Fruit fly (Drosophila melanogaster) whole organism, embryonic: Measurements from ENCODE around the gene Yip1d1.

Experiments used
- ATbp ChIP-seq: fragments of 200-800 bp; sonication (Bioruptor generic); optimal IDR thresholded peaks from 2 replicates; lab custom pipeline; 2017; ENCODE audit warnings: missing biosample characterization, mild to moderate bottlenecking, missing genetic modification characterization, missing genetic modification reagents
- Bdp1 ChIP-seq: fragments of 200-800 bp; sonication (Bioruptor generic); optimal IDR thresholded peaks from 3 replicates; lab custom pipeline; 2016; ENCODE audit warnings: missing biosample characterization, missing genetic modification characterization
- Bteb2 ChIP-seq: fragments of 200-800 bp; sonication (Bioruptor generic); optimal IDR thresholded peaks from 2 replicates; lab custom pipeline; 2016; ENCODE audit warnings: missing biosample characterization, missing genetic modification characterization
- CG10267 ChIP-seq: fragments of 200-800 bp; sonication (Bioruptor generic); optimal IDR thresholded peaks from 2 replicates; lab custom pipeline; 2018; ENCODE audit warnings: missing biosample characterization, mild to moderate bottlenecking, missing genetic modification characterization, moderate library complexity
- CG10274 ChIP-seq: fragments of 200-800 bp; sonication (Bioruptor generic); optimal IDR thresholded peaks from 3 replicates; lab custom pipeline; 2017; ENCODE audit warnings: missing biosample characterization, mild to moderate bottlenecking, missing genetic modification characterization
- CG11456 ChIP-seq: fragments of 200-800 bp; sonication (Bioruptor generic); IDR thresholded peaks from 3 replicates; pipeline ENCODE4 v1.3.6; 2022; ENCODE audit warnings: missing biosample characterization, missing genetic modification characterization
- CG11560 ChIP-seq: fragments of 200-800 bp; sonication (Bioruptor generic); IDR thresholded peaks from 3 replicates; pipeline ENCODE4 v1.3.6; 2022; ENCODE audit warnings: missing biosample characterization, missing genetic modification characterization
- CG12659 ChIP-seq: fragments of 200-800 bp; sonication (Bioruptor generic); optimal IDR thresholded peaks from 3 replicates; lab custom pipeline; 2017; ENCODE audit warnings: mild to moderate bottlenecking, missing biosample characterization, missing genetic modification reagents, missing genetic modification characterization
- CG14441 ChIP-seq: fragments of 200-800 bp; sonication (Bioruptor generic); IDR thresholded peaks from 2 replicates; pipeline ENCODE4 v1.3.6; 2022; ENCODE audit warnings: missing biosample characterization, missing genetic modification characterization
- CG16813 ChIP-seq: fragments of 200-800 bp; sonication (Bioruptor generic); IDR thresholded peaks from 3 replicates; pipeline ENCODE4 v1.3.6; 2022; ENCODE audit warnings: missing biosample characterization, missing genetic modification characterization; ENCODE audit not compliant: partially characterized antibody
- CG16815 ChIP-seq: fragments of 200-800 bp; sonication (Bioruptor generic); optimal IDR thresholded peaks from 3 replicates; lab custom pipeline; 2017; ENCODE audit warnings: missing biosample characterization, mild to moderate bottlenecking, missing genetic modification characterization
- CG17912 ChIP-seq: fragments of 200-800 bp; sonication (Bioruptor generic); optimal IDR thresholded peaks from 2 replicates; lab custom pipeline; 2018; ENCODE audit warnings: missing biosample characterization, mild to moderate bottlenecking, missing genetic modification characterization
- CG18011 ChIP-seq: fragments of 200-800 bp; sonication (Bioruptor generic); optimal IDR thresholded peaks from 2 replicates; lab custom pipeline; 2017; ENCODE audit warnings: missing biosample characterization, missing genetic modification characterization, mild to moderate bottlenecking, moderate library complexity, missing genotype
- CG2202 ChIP-seq: fragments of 200-800 bp; sonication (Bioruptor generic); optimal IDR thresholded peaks from 2 replicates; lab custom pipeline; 2018; ENCODE audit warnings: missing biosample characterization, mild to moderate bottlenecking, missing genetic modification characterization
- CG30403 ChIP-seq: fragments of 200-800 bp; sonication (Bioruptor generic); optimal IDR thresholded peaks from 3 replicates; lab custom pipeline; 2016; ENCODE audit warnings: missing biosample characterization, missing genetic modification characterization
- CG32532 ChIP-seq: fragments of 200-800 bp; sonication (Bioruptor generic); IDR thresholded peaks from 2 replicates; pipeline ENCODE4 v1.3.6; 2022; ENCODE audit warnings: missing biosample characterization, missing genetic modification characterization
- CG33557 ChIP-seq: fragments of 200-800 bp; sonication (Bioruptor generic); optimal IDR thresholded peaks from 2 replicates; lab custom pipeline; 2019; ENCODE audit warnings: missing biosample characterization, mild to moderate bottlenecking, missing genetic modification characterization, moderate library complexity
- CG42726 ChIP-seq: fragments of 200-800 bp; sonication (Bioruptor generic); IDR thresholded peaks from 2 replicates; pipeline ENCODE4 v1.3.6; 2022; ENCODE audit warnings: missing biosample characterization, missing genetic modification characterization; ENCODE audit not compliant: partially characterized antibody
- CG4820 ChIP-seq: fragments of 200-800 bp; sonication (Bioruptor generic); optimal IDR thresholded peaks from 3 replicates; lab custom pipeline; 2016; ENCODE audit warnings: missing biosample characterization, missing genetic modification characterization
- CG6654 ChIP-seq: fragments of 200-800 bp; sonication (Bioruptor generic); optimal IDR thresholded peaks from 2 replicates; lab custom pipeline; 2017; ENCODE audit warnings: missing biosample characterization, mild to moderate bottlenecking, missing genetic modification characterization
- CG7745 ChIP-seq: fragments of 200-800 bp; sonication (Bioruptor generic); optimal IDR thresholded peaks from 2 replicates; lab custom pipeline; 2018; ENCODE audit warnings: missing biosample characterization, mild to moderate bottlenecking, missing genetic modification characterization, moderate library complexity
- D19A ChIP-seq: fragments of 200-800 bp; optimal IDR thresholded peaks from 3 replicates; lab custom pipeline; 2019; ENCODE audit warnings: missing biosample characterization, mild to moderate bottlenecking, missing genetic modification characterization, moderate library complexity
- Dad ChIP-seq: fragments of 200-800 bp; sonication (Bioruptor generic); optimal IDR thresholded peaks from 3 replicates; lab custom pipeline; 2016; ENCODE audit warnings: missing biosample characterization, missing genetic modification characterization
- Dll ChIP-seq: fragments of 200-800 bp; sonication (Bioruptor generic); IDR thresholded peaks from 4 replicates; pipeline ENCODE4 v1.3.6; 2022; ENCODE audit warnings: missing biosample characterization, missing genetic modification characterization; ENCODE audit not compliant: partially characterized antibody
- Dp ChIP-seq: fragments of 200-800 bp; sonication (Bioruptor generic); optimal IDR thresholded peaks from 2 replicates; lab custom pipeline; 2018; ENCODE audit warnings: missing biosample characterization, mild to moderate bottlenecking, missing genetic modification characterization, moderate library complexity
- E2f1 ChIP-seq: fragments of 200-800 bp; sonication (Bioruptor generic); IDR thresholded peaks from 2 replicates; pipeline ENCODE4 v1.3.6; 2022; ENCODE audit warnings: missing biosample characterization, missing genetic modification characterization
- Eip74EF ChIP-seq, 2 experiments: fragments of 200-800 bp in 1 of 2; fragments of >200 bp in 1 of 2; sonication (Bioruptor generic) in 1 of 2; optimal IDR thresholded peaks; 2 replicates each; lab custom pipeline; 2017 to 2019; ENCODE audit warnings: missing biosample characterization in 2 of 2, missing genetic modification characterization in 2 of 2, mild to moderate bottlenecking in 1 of 2, moderate library complexity in 1 of 2
- Fer1 ChIP-seq: fragments of 200-800 bp; sonication (Bioruptor generic); optimal IDR thresholded peaks from 2 replicates; lab custom pipeline; 2017; ENCODE audit warnings: missing biosample characterization, mild to moderate bottlenecking, missing genetic modification characterization
- Gug ChIP-seq: fragments of 200-800 bp; sonication (Bioruptor generic); IDR thresholded peaks from 4 replicates; pipeline ENCODE4 v1.3.6; 2022; ENCODE audit warnings: missing biosample characterization, missing genetic modification characterization
- HmgD ChIP-seq: fragments of 200-800 bp; sonication (Bioruptor generic); optimal IDR thresholded peaks from 3 replicates; lab custom pipeline; 2016; ENCODE audit warnings: missing biosample characterization, missing genetic modification characterization
- Lpt ChIP-seq: fragments of >200 bp; optimal IDR thresholded peaks from 2 replicates; lab custom pipeline; 2018; ENCODE audit warnings: missing biosample characterization, missing genetic modification characterization
- Mes4 ChIP-seq: fragments of 200-800 bp; sonication (Bioruptor generic); optimal IDR thresholded peaks from 2 replicates; lab custom pipeline; 2016; ENCODE audit warnings: missing biosample characterization, missing genetic modification characterization
- Neu2 ChIP-seq: fragments of 200-800 bp; sonication (Bioruptor generic); optimal IDR thresholded peaks from 3 replicates; lab custom pipeline; 2016; ENCODE audit warnings: missing biosample characterization, missing genetic modification characterization, borderline replicate concordance
- Scr ChIP-seq: fragments of 200-800 bp; sonication (Bioruptor generic); IDR thresholded peaks from 2 replicates; pipeline ENCODE4 v1.3.6; 2022; ENCODE audit warnings: missing biosample characterization, missing genetic modification characterization; ENCODE audit not compliant: partially characterized antibody
- Side ChIP-seq: fragments of 200-800 bp; sonication (Bioruptor generic); optimal IDR thresholded peaks from 2 replicates; lab custom pipeline; 2016; ENCODE audit warnings: missing biosample characterization, missing genetic modification characterization
- Sin3A ChIP-seq: fragments of >200 bp; optimal IDR thresholded peaks from 2 replicates; lab custom pipeline; 2018
- Sry-δ ChIP-seq: fragments of 200-800 bp; sonication (Bioruptor generic); optimal IDR thresholded peaks from 2 replicates; lab custom pipeline; 2016; ENCODE audit warnings: missing biosample characterization, missing genetic modification characterization
- ash1 ChIP-seq: fragments of 200-800 bp; sonication (Bioruptor generic); optimal IDR thresholded peaks from 2 replicates; lab custom pipeline; 2018; ENCODE audit warnings: missing biosample characterization, mild to moderate bottlenecking, missing genetic modification characterization
- br ChIP-seq: fragments of >200 bp; optimal IDR thresholded peaks from 2 replicates; lab custom pipeline; 2017
- bsh ChIP-seq, 2 experiments: fragments of 200-800 bp; sonication (Bioruptor generic); optimal IDR thresholded peaks; 2 replicates each; lab custom pipeline; 2017 to 2018; ENCODE audit warnings: mild to moderate bottlenecking in 2 of 2, missing biosample characterization in 2 of 2, missing genetic modification characterization in 2 of 2, moderate library complexity in 1 of 2
- eyg ChIP-seq: fragments of 200-800 bp; sonication (Bioruptor generic); optimal IDR thresholded peaks from 3 replicates; lab custom pipeline; 2016; ENCODE audit warnings: missing biosample characterization, missing genetic modification characterization
- grn ChIP-seq: fragments of 200-800 bp; sonication (Bioruptor generic); optimal IDR thresholded peaks from 3 replicates; lab custom pipeline; 2017; ENCODE audit warnings: missing biosample characterization, missing genetic modification characterization
- gro ChIP-seq: fragments of 200-800 bp; sonication (Bioruptor generic); optimal IDR thresholded peaks from 2 replicates; lab custom pipeline; 2016; ENCODE audit warnings: missing biosample characterization, missing genetic modification characterization
- ham ChIP-seq: fragments of 200-800 bp; sonication (Bioruptor generic); IDR thresholded peaks from 2 replicates; pipeline ENCODE4 v1.3.6; 2022; ENCODE audit warnings: missing biosample characterization, missing genetic modification characterization
- inv ChIP-seq: fragments of 200-800 bp; sonication (Bioruptor generic); IDR thresholded peaks from 2 replicates; pipeline ENCODE4 v1.3.6; 2022; ENCODE audit warnings: missing biosample characterization, missing genetic modification characterization; ENCODE audit not compliant: partially characterized antibody
- jing ChIP-seq: fragments of 200-800 bp; sonication (Bioruptor generic); optimal IDR thresholded peaks from 2 replicates; lab custom pipeline; 2018; ENCODE audit warnings: missing biosample characterization, mild to moderate bottlenecking, missing genetic modification characterization
- nerfin-2 ChIP-seq: fragments of 200-800 bp; sonication (Bioruptor generic); IDR thresholded peaks from 2 replicates; pipeline ENCODE4 v1.3.6; 2022; ENCODE audit warnings: missing biosample characterization, missing genetic modification characterization; ENCODE audit not compliant: partially characterized antibody
- nmo ChIP-seq: fragments of 200-800 bp; sonication (Bioruptor generic); optimal IDR thresholded peaks from 2 replicates; lab custom pipeline; 2018; ENCODE audit warnings: missing biosample characterization, mild to moderate bottlenecking, missing genetic modification characterization, moderate library complexity
- sens-2 ChIP-seq: fragments of 200-800 bp; sonication (Bioruptor generic); IDR thresholded peaks from 2 replicates; pipeline ENCODE4 v1.3.6; 2022; ENCODE audit warnings: missing biosample characterization, missing genetic modification characterization
- so ChIP-seq: fragments of 200-800 bp; sonication (Bioruptor generic); IDR thresholded peaks from 3 replicates; pipeline ENCODE4 v1.3.6; 2022; ENCODE audit warnings: missing biosample characterization, missing genetic modification characterization
- wor ChIP-seq: fragments of 200-800 bp; sonication (Bioruptor generic); IDR thresholded peaks from 2 replicates; pipeline ENCODE4 v1.3.6; 2022; ENCODE audit warnings: missing biosample characterization, missing genetic modification characterization

Yip1d1 gene

DNA sequence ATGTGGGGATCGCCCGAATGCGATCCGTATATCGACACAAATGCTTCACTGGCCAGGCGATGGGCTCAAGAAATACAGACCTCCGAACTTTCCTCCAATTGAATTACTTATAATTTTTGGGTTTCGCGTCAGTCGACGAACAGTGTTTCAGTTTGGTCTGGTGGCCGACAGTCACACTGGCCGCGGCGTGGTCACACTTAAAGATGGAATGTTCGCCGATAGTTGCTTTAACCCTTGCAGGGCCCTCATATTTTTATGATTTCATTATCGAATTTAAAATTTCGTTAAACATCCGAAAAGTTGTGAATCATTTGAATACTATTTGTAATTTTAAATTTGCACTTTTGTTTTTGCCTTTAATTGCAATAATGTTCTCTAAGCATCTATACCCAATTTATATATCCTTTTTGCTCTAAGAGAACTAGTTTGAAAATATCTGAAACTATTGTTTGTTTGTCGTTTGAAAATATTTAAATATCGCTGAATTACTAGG is 18.6 kb upstream of the Yip1d1 start, which contains the start of gene Ube4B (continued):
- peak; percentile 87 for TF ChIP-seq gro (GFP tag; lab: Kevin White, UChicago)
- no peak for TF ChIP-seq D19A
- peak; percentile 43 for TF ChIP-seq CG4820 (GFP tag; lab: Kevin White, UChicago)
- peak; percentile 21 for TF ChIP-seq Bdp1
- TF ChIP-seq Sry-δ (GFP tag; lab: Kevin White, UChicago), result peak; percentile 98
- TF ChIP-seq Gug, result peak; percentile 58; the same call in 1 of the 4 replicates
- TF ChIP-seq CG2202 (tag; lab: Kevin White, UChicago), result no peak
- TF ChIP-seq CG18011 (GFP tag; lab: Kevin White, UChicago), result peak; percentile 20
- peak; percentile 40 for TF ChIP-seq Bteb2 (GFP tag; lab: Kevin White, UChicago)
- peak; percentile 82; the same call in 2 of the 3 replicates for TF ChIP-seq CG11456
- peak; percentile 52 for TF ChIP-seq Side (GFP tag; lab: Kevin White, UChicago)
- TF ChIP-seq CG42726, result peak; percentile 92
- TF ChIP-seq Neu2 (GFP tag; lab: Kevin White, UChicago), result no peak
- peak; percentile 76 for TF ChIP-seq nmo
- TF ChIP-seq eyg, result peak; percentile 52
- TF ChIP-seq Eip74EF (GFP tag; optimal IDR thresholded peaks at IDR 0.05; lab: Kevin White, UChicago), result no peak
- peak; percentile 62 for TF ChIP-seq Sin3A (lab: Kevin White, UChicago)
- peak; percentile 80 for TF ChIP-seq CG32532 (GFP tag; lab: Robert Waterston, UW)
- no peak for TF ChIP-seq CG16815 (GFP tag; lab: Kevin White, UChicago)
- TF ChIP-seq Dad (GFP tag; lab: Kevin White, UChicago), result peak; percentile 66
- TF ChIP-seq CG33557 (GFP tag; lab: Kevin White, UChicago), result no peak
- TF ChIP-seq ham (GFP tag; lab: Robert Waterston, UW), result no peak
- TF ChIP-seq E2f1 (GFP tag; lab: Robert Waterston, UW), result no peak
- no peak for TF ChIP-seq CG7745 (tag; lab: Kevin White, UChicago)
- no peak for TF ChIP-seq sens-2 (GFP tag; lab: Robert Waterston, UW)
- TF ChIP-seq CG10267, result no peak
- TF ChIP-seq grn, result no peak
- peak; percentile 61 for TF ChIP-seq Mes4 (GFP tag; lab: Kevin White, UChicago)
- TF ChIP-seq CG17912 (GFP tag; lab: Kevin White, UChicago), result no peak
- TF ChIP-seq Dp (GFP tag; lab: Kevin White, UChicago), result peak; percentile 63
- TF ChIP-seq Dll, result peak; percentile 84
- TF ChIP-seq Fer1 (GFP tag; lab: Kevin White, UChicago), result peak; percentile 42
- TF ChIP-seq br (lab: Kevin White, UChicago), result no peak
- no peak for TF ChIP-seq Lpt
- peak; percentile 75 for TF ChIP-seq HmgD
- TF ChIP-seq CG14441 (GFP tag; lab: Robert Waterston, UW), result peak; percentile 58; the same call in 1 of the 2 replicates
- no peak for TF ChIP-seq bsh (GFP tag; optimal IDR thresholded peaks at IDR 0.05; lab: Kevin White, UChicago)
- peak; percentile 89 for TF ChIP-seq CG16813 (GFP tag; lab: Robert Waterston, UW)
- TF ChIP-seq wor (GFP tag; lab: Robert Waterston, UW), result no peak
- peak; percentile 88 for TF ChIP-seq CG12659
- peak; percentile 67 for TF ChIP-seq nerfin-2 (GFP tag; lab: Robert Waterston, UW)
- peak; percentile 75 for TF ChIP-seq CG30403 (GFP tag; lab: Kevin White, UChicago)
- peak; percentile 84 for TF ChIP-seq Scr (GFP tag; lab: Robert Waterston, UW)
- TF ChIP-seq ash1 (GFP tag; lab: Kevin White, UChicago), result no peak
- TF ChIP-seq CG6654, result no peak
- TF ChIP-seq CG11560, result no peak
- no peak for TF ChIP-seq CG10274 (GFP tag; lab: Kevin White, UChicago)
- no peak for TF ChIP-seq so
- no peak for TF ChIP-seq jing (GFP tag; lab: Kevin White, UChicago)
- peak; percentile 81 for TF ChIP-seq inv (GFP tag; lab: Robert Waterston, UW)
- TF ChIP-seq ATbp, result no peak
